Worm (Caenorhabditis elegans) whole organism, L4/young adult: Measurements from ENCODE around the gene srh-22.
A peak's percentile ranks its signal among the peaks of the same experiment; 100 is the strongest.

Experiments used
- W03F9.2 ChIP-seq: fragments of 150-350 bp; optimal IDR thresholded peaks from 2 replicates; lab custom pipeline; 2014; ENCODE audit warnings: missing biosample characterization, missing genetic modification characterization
- him-1 ChIP-seq: sonication (generic microtip); optimal IDR thresholded peaks from 2 replicates; lab custom pipeline; 2016; ENCODE audit warnings: missing genotype, missing genetic modification reagents, missing genetic modification characterization, missing compliant biosample characterization

ce11 chrV:4889976-4890479 is 32.1 kb upstream of the srh-22 start, which contains the start of gene T19H12.2:
- TF ChIP-seq W03F9.2, result peak; percentile 2
- TF ChIP-seq him-1 (tag; lab: Kevin White, UChicago), result no peak
